Worm (Caenorhabditis elegans) whole organism, L1 larva: Measurements from ENCODE around the gene eel-1.

Experiments
- C34B4.2 ChIP-seq: sonication (generic microtip); optimal IDR thresholded peaks from 2 replicates; lab custom pipeline; 2017; ENCODE audit warnings: mild to moderate bottlenecking, missing genetic modification characterization, missing compliant biosample characterization
- blmp-1 ChIP-seq: fragments of 150-350 bp; optimal IDR thresholded peaks from 2 replicates; lab custom pipeline; 2014; ENCODE audit warnings: missing biosample characterization, missing genetic modification characterization
- ceh-88 ChIP-seq: fragments of 200-800 bp; sonication (Bioruptor generic); IDR thresholded peaks from 2 replicates; pipeline ENCODE4 v1.3.6; 2022; ENCODE audit warnings: missing genetic modification characterization, missing compliant biosample characterization
- ceh-90 ChIP-seq: sonication (generic microtip); optimal IDR thresholded peaks from 2 replicates; lab custom pipeline; 2016; ENCODE audit warnings: missing genetic modification characterization, missing compliant biosample characterization
- efl-1 ChIP-seq, 4 experiments: fragments of 150-350 bp; optimal IDR thresholded peaks in 3 of 4; peaks in 1 of 4; 1 replicate in 1 of 4; 2 replicates in 3 of 4; lab custom pipeline; 2014; ENCODE audit warnings: missing biosample characterization in 2 of 4, missing genetic modification characterization in 2 of 4, missing genetic modification reagents in 2 of 4
- efl-3 ChIP-seq: fragments of 200-800 bp; sonication (Bioruptor generic); optimal IDR thresholded peaks from 2 replicates; lab custom pipeline; 2018; ENCODE audit warnings: mild to moderate bottlenecking, missing genetic modification characterization, missing compliant biosample characterization
- egl-27 ChIP-seq, 2 experiments: fragments of 150-350 bp in 1 of 2; sonication (generic microtip); optimal IDR thresholded peaks; 3 replicates each; lab custom pipeline; 2017 to 2018; ENCODE audit warnings: missing biosample characterization in 2 of 2, missing genetic modification characterization in 2 of 2, missing genetic modification reagents in 2 of 2
- elt-2 ChIP-seq: sonication (generic microtip); optimal IDR thresholded peaks from 2 replicates; lab custom pipeline; 2016; ENCODE audit warnings: missing genetic modification characterization, mild to moderate bottlenecking, inconsistent platforms, missing compliant biosample characterization, missing genetic modification reagents
- ets-5 ChIP-seq: fragments of 200-800 bp; sonication (Bioruptor generic); IDR thresholded peaks from 2 replicates; pipeline ENCODE4 v1.3.6; 2022; ENCODE audit warnings: missing genetic modification characterization, missing compliant biosample characterization
- fkh-8 ChIP-seq: sonication (generic microtip); optimal IDR thresholded peaks from 2 replicates; lab custom pipeline; 2016; ENCODE audit warnings: mild to moderate bottlenecking, missing genetic modification characterization, missing compliant biosample characterization
- grh-1 ChIP-seq: fragments of 200-800 bp; sonication (Bioruptor generic); IDR thresholded peaks from 2 replicates; pipeline ENCODE4 v1.3.6; 2022; ENCODE audit warnings: missing genetic modification reagents, missing genetic modification characterization, missing compliant biosample characterization
- jun-1 ChIP-seq: fragments of 150-350 bp; optimal IDR thresholded peaks from 2 replicates; lab custom pipeline; 2014; ENCODE audit warnings: missing biosample characterization, missing genetic modification reagents, missing genetic modification characterization
- lin-13 ChIP-seq: fragments of 150-350 bp; optimal IDR thresholded peaks from 2 replicates; lab custom pipeline; 2014; ENCODE audit warnings: missing biosample characterization, missing genetic modification reagents, missing genetic modification characterization
- lin-14 ChIP-seq: fragments of 200-800 bp; sonication (Bioruptor generic); optimal IDR thresholded peaks from 2 replicates; lab custom pipeline; 2018; ENCODE audit warnings: mild to moderate bottlenecking, missing genetic modification characterization, moderate library complexity, missing compliant biosample characterization
- lin-35 ChIP-seq, 2 experiments: fragments of 150-350 bp; optimal IDR thresholded peaks; 2 replicates each; lab custom pipeline; 2014; ENCODE audit warnings: missing biosample characterization in 2 of 2, missing genetic modification characterization in 2 of 2, missing genetic modification reagents in 2 of 2
- lir-3 ChIP-seq: sonication (generic microtip); optimal IDR thresholded peaks from 2 replicates; lab custom pipeline; 2016; ENCODE audit warnings: mild to moderate bottlenecking, missing genetic modification characterization, moderate library complexity, missing compliant biosample characterization; ENCODE audit not compliant: poor library complexity
- mdl-1 ChIP-seq, 2 experiments: fragments of 150-350 bp; optimal IDR thresholded peaks; 2 replicates each; lab custom pipeline; 2014 to 2017; ENCODE audit warnings: missing biosample characterization in 2 of 2, missing genetic modification characterization in 2 of 2, inconsistent platforms in 1 of 2
- mep-1 ChIP-seq: fragments of 150-350 bp; optimal IDR thresholded peaks from 2 replicates; lab custom pipeline; 2014; ENCODE audit warnings: missing biosample characterization, missing genetic modification characterization
- nhr-11 ChIP-seq: fragments of 150-350 bp; optimal IDR thresholded peaks from 2 replicates; lab custom pipeline; 2014; ENCODE audit warnings: missing biosample characterization, missing genetic modification characterization
- nhr-28 ChIP-seq: fragments of 150-350 bp; optimal IDR thresholded peaks from 2 replicates; lab custom pipeline; 2014; ENCODE audit warnings: missing biosample characterization, missing genetic modification characterization
- nhr-76 ChIP-seq: sonication (generic microtip); optimal IDR thresholded peaks from 2 replicates; lab custom pipeline; 2017; ENCODE audit warnings: missing biosample characterization, missing genetic modification characterization
- nhr-77 ChIP-seq: fragments of 150-350 bp; optimal IDR thresholded peaks from 2 replicates; lab custom pipeline; 2014; ENCODE audit warnings: missing biosample characterization, missing genetic modification characterization
- nhr-85 ChIP-seq: sonication (generic microtip); peaks from one replicate; lab custom pipeline; 2016; ENCODE audit warnings: missing genetic modification characterization, inconsistent platforms, missing compliant biosample characterization
- pag-3 ChIP-seq: sonication (generic microtip); optimal IDR thresholded peaks from 2 replicates; lab custom pipeline; 2017; ENCODE audit warnings: missing genetic modification characterization, mild to moderate bottlenecking, missing compliant biosample characterization, antibody characterized with exemption, borderline replicate concordance; ENCODE audit not compliant: insufficient read depth
- pqm-1 ChIP-seq: sonication (generic microtip); optimal IDR thresholded peaks from 3 replicates; lab custom pipeline; 2017; ENCODE audit warnings: missing biosample characterization, missing genetic modification characterization
- rnt-1 ChIP-seq: sonication (generic microtip); optimal IDR thresholded peaks from 2 replicates; lab custom pipeline; 2016; ENCODE audit warnings: mild to moderate bottlenecking, missing genetic modification characterization, moderate library complexity, missing compliant biosample characterization
- skn-1 ChIP-seq: fragments of 150-350 bp; optimal IDR thresholded peaks from 2 replicates; lab custom pipeline; 2014; ENCODE audit warnings: missing biosample characterization, missing genetic modification characterization
- snu-23 ChIP-seq: sonication (generic microtip); optimal IDR thresholded peaks from 2 replicates; lab custom pipeline; 2016; ENCODE audit warnings: missing genetic modification characterization, missing compliant biosample characterization
- sptf-1 ChIP-seq: fragments of 150-350 bp; optimal IDR thresholded peaks from 2 replicates; lab custom pipeline; 2014; ENCODE audit warnings: missing biosample characterization, missing genetic modification characterization
- sup-37 ChIP-seq: fragments of 200-800 bp; sonication (Bioruptor generic); optimal IDR thresholded peaks from 2 replicates; lab custom pipeline; 2018; ENCODE audit warnings: mild to moderate bottlenecking, missing genetic modification characterization, missing compliant biosample characterization
- swsn-7 ChIP-seq: sonication (generic microtip); optimal IDR thresholded peaks from 2 replicates; lab custom pipeline; 2016; ENCODE audit warnings: missing genetic modification characterization, missing compliant biosample characterization
- tlp-1 ChIP-seq: fragments of 150-350 bp; optimal IDR thresholded peaks from 2 replicates; lab custom pipeline; 2014; ENCODE audit warnings: missing biosample characterization, missing genetic modification characterization
- unc-130 ChIP-seq: fragments of 150-350 bp; optimal IDR thresholded peaks from 2 replicates; lab custom pipeline; 2017; ENCODE audit warnings: missing biosample characterization, missing genetic modification characterization, inconsistent platforms
- unc-62 ChIP-seq: fragments of 150-350 bp; optimal IDR thresholded peaks from 2 replicates; lab custom pipeline; 2014; ENCODE audit warnings: missing biosample characterization, missing genetic modification reagents, missing genetic modification characterization
- unc-98 ChIP-seq: fragments of 200-800 bp; sonication (Bioruptor generic); IDR thresholded peaks from 2 replicates; pipeline ENCODE4 v1.3.6; 2022; ENCODE audit warnings: missing genetic modification characterization, missing compliant biosample characterization
- zag-1 ChIP-seq: fragments of 150-350 bp; optimal IDR thresholded peaks from 2 replicates; lab custom pipeline; 2014; ENCODE audit warnings: missing biosample characterization, missing genetic modification characterization
- ztf-11 ChIP-seq, 2 experiments: sonication (generic microtip); optimal IDR thresholded peaks; 2 replicates each; lab custom pipeline; 2016 to 2017; ENCODE audit warnings: missing genetic modification characterization in 2 of 2, missing biosample characterization in 1 of 2, missing compliant biosample characterization in 1 of 2

eel-1 gene

ce11 chrIV:3091112-3091511 lies 41.2 kb upstream of the eel-1 start:
- TF ChIP-seq unc-62, result no peak
- TF ChIP-seq nhr-28 (tag; lab: Kevin White, UChicago), result no peak
- no peak for TF ChIP-seq mdl-1 (tag; optimal IDR thresholded peaks at IDR 0.05; lab: Kevin White, UChicago)
- no peak for TF ChIP-seq lin-35 (GFP tag; optimal IDR thresholded peaks at IDR 0.05; lab: Kevin White, UChicago)
- TF ChIP-seq ceh-88, result no peak
- no peak for TF ChIP-seq ceh-90 (tag; lab: Kevin White, UChicago)
- TF ChIP-seq unc-130, result no peak
- TF ChIP-seq tlp-1 (tag; lab: Kevin White, UChicago), result no peak
- no peak for TF ChIP-seq rnt-1 (tag; lab: Kevin White, UChicago)
- no peak for TF ChIP-seq egl-27 (tag; optimal IDR thresholded peaks at IDR 0.05; lab: Kevin White, UChicago)
- no peak for TF ChIP-seq jun-1 (tag; lab: Kevin White, UChicago)
- no peak for TF ChIP-seq pag-3 (tag; lab: Kevin White, UChicago)
- no peak for TF ChIP-seq fkh-8
- no peak for TF ChIP-seq efl-1 (optimal IDR thresholded peaks at IDR 0.05; lab: Kevin White, UChicago)
- TF ChIP-seq efl-1 (GFP tag; optimal IDR thresholded peaks at IDR 0.05 in 1 of 2; lab: Kevin White, UChicago), result no peak
- TF ChIP-seq lin-13, result no peak
- no peak for TF ChIP-seq mep-1 (tag; lab: Kevin White, UChicago)
- TF ChIP-seq nhr-77, result no peak
- no peak for TF ChIP-seq nhr-11 (tag; lab: Kevin White, UChicago)
- no peak for TF ChIP-seq swsn-7 (tag; lab: Kevin White, UChicago)
- TF ChIP-seq sup-37 (GFP tag; lab: Kevin White, UChicago), result no peak
- TF ChIP-seq, all 84 proteins: peak for 0

- TF ChIP-seq zag-1 (tag; lab: Kevin White, UChicago), result no peak
- no peak for TF ChIP-seq C34B4.2 (tag; lab: Kevin White, UChicago)
- TF ChIP-seq pqm-1 (tag; lab: Kevin White, UChicago), result no peak
- no peak for TF ChIP-seq jun-1 (tag; lab: Kevin White, UChicago)
- no peak for TF ChIP-seq egl-27 (tag; optimal IDR thresholded peaks at IDR 0.05; lab: Kevin White, UChicago)
- no peak for TF ChIP-seq fkh-8
- TF ChIP-seq lin-35 (GFP tag; optimal IDR thresholded peaks at IDR 0.05; lab: Kevin White, UChicago), result no peak
- no peak for TF ChIP-seq elt-2
- TF ChIP-seq skn-1 (tag; lab: Kevin White, UChicago), result no peak
- no peak for TF ChIP-seq pag-3 (tag; lab: Kevin White, UChicago)
- TF ChIP-seq unc-98, result no peak
- no peak for TF ChIP-seq ceh-88
- no peak for TF ChIP-seq nhr-85 (tag; lab: Kevin White, UChicago)
- no peak for TF ChIP-seq tlp-1 (tag; lab: Kevin White, UChicago)
- TF ChIP-seq ets-5 (GFP tag; lab: Robert Waterston, UW), result no peak
These were observed 39.7 kb upstream of the eel-1 start for ce11 chrIV:3089611-3090010.

- TF ChIP-seq snu-23 (GFP tag; lab: Kevin White, UChicago), result no peak
- no peak for TF ChIP-seq grh-1 (GFP tag; lab: Robert Waterston, UW)
- no peak for TF ChIP-seq lin-14 (GFP tag; lab: Kevin White, UChicago)
- TF ChIP-seq blmp-1 (tag; lab: Kevin White, UChicago), result no peak
- TF ChIP-seq ztf-11 (tag; optimal IDR thresholded peaks at IDR 0.05; lab: Kevin White, UChicago), result no peak
- no peak for TF ChIP-seq nhr-77
- TF ChIP-seq ceh-90 (tag; lab: Kevin White, UChicago), result no peak
- no peak for TF ChIP-seq nhr-76 (tag; lab: Kevin White, UChicago)
- TF ChIP-seq efl-3 (GFP tag; lab: Kevin White, UChicago), result no peak
- no peak for TF ChIP-seq nhr-85 (tag; lab: Kevin White, UChicago)
- TF ChIP-seq lin-13, result no peak
- TF ChIP-seq lir-3 (tag; lab: Kevin White, UChicago), result no peak
- TF ChIP-seq lin-35 (GFP tag; optimal IDR thresholded peaks at IDR 0.05; lab: Kevin White, UChicago), result no peak
- TF ChIP-seq sptf-1, result no peak
- TF ChIP-seq zag-1 (tag; lab: Kevin White, UChicago), result no peak
- no peak for TF ChIP-seq unc-62
- TF ChIP-seq egl-27 (tag; optimal IDR thresholded peaks at IDR 0.05; lab: Kevin White, UChicago), result no peak
These were observed 36.9 kb upstream of the eel-1 start, which contains the start of gene Y67D8C.9 for ce11 chrIV:3086825-3087224. TSS of gene Y67D8C.9 (minus strand) at chrIV:3086925.
